Worm (Caenorhabditis elegans) whole organism, L3 larva: ENCODE results near the gene nos-1.

Experiments used
- R02D3.7 ChIP-seq: fragments of 150-350 bp; optimal IDR thresholded peaks from 2 replicates; lab custom pipeline; 2014; ENCODE audit warnings: missing biosample characterization, missing genetic modification characterization
- ZK546.5 ChIP-seq: sonication (generic microtip); optimal IDR thresholded peaks from 2 replicates; lab custom pipeline; 2017; ENCODE audit warnings: missing biosample characterization, missing genetic modification characterization
- aly-2 ChIP-seq: fragments of 150-350 bp; optimal IDR thresholded peaks from 2 replicates; lab custom pipeline; 2014; ENCODE audit warnings: missing biosample characterization, missing genetic modification characterization
- ama-1 ChIP-seq: fragments of 150-350 bp; optimal IDR thresholded peaks from 2 replicates; lab custom pipeline; 2018
- ceh-16 ChIP-seq: sonication (generic microtip); optimal IDR thresholded peaks from 2 replicates; lab custom pipeline; 2017; ENCODE audit warnings: missing biosample characterization, missing genetic modification characterization
- ceh-28 ChIP-seq: fragments of 150-350 bp; optimal IDR thresholded peaks from 2 replicates; lab custom pipeline; 2014; ENCODE audit warnings: missing biosample characterization, missing genetic modification reagents, missing genetic modification characterization
- ceh-82 ChIP-seq: fragments of 150-350 bp; optimal IDR thresholded peaks from 2 replicates; lab custom pipeline; 2014; ENCODE audit warnings: missing biosample characterization, missing genetic modification characterization
- daf-12 ChIP-seq: fragments of 150-350 bp; optimal IDR thresholded peaks from 2 replicates; lab custom pipeline; 2014; ENCODE audit warnings: missing biosample characterization, missing genetic modification reagents, missing genetic modification characterization
- egl-27 ChIP-seq: sonication (generic microtip); optimal IDR thresholded peaks from 4 replicates; lab custom pipeline; 2017; ENCODE audit warnings: missing biosample characterization, missing genetic modification reagents, missing genetic modification characterization
- egl-5 ChIP-seq: fragments of 150-350 bp; optimal IDR thresholded peaks from 2 replicates; lab custom pipeline; 2017; ENCODE audit warnings: missing biosample characterization, missing genetic modification reagents, missing genetic modification characterization, inconsistent platforms
- elt-3 ChIP-seq, 3 experiments: fragments of 150-350 bp in 1 of 3; sonication (generic microtip) in 2 of 3; optimal IDR thresholded peaks; 2 replicates in 2 of 3; 4 replicates in 1 of 3; lab custom pipeline; 2014 to 2017; ENCODE audit warnings: missing biosample characterization in 3 of 3, missing genetic modification characterization in 3 of 3
- eor-1 ChIP-seq, 2 experiments: fragments of 150-350 bp; optimal IDR thresholded peaks; 2 replicates each; lab custom pipeline; 2014 to 2018; ENCODE audit warnings: missing biosample characterization in 2 of 2, missing genetic modification characterization in 2 of 2
- fkh-10 ChIP-seq: sonication (generic microtip); optimal IDR thresholded peaks from 2 replicates; lab custom pipeline; 2017; ENCODE audit warnings: missing biosample characterization, missing genetic modification reagents, missing genetic modification characterization
- fkh-2 ChIP-seq: fragments of 150-350 bp; optimal IDR thresholded peaks from 2 replicates; lab custom pipeline; 2014; ENCODE audit warnings: missing biosample characterization, missing genetic modification reagents, missing genetic modification characterization
- hmg-11 ChIP-seq: sonication (generic microtip); optimal IDR thresholded peaks from 2 replicates; lab custom pipeline; 2016; ENCODE audit warnings: missing genetic modification characterization, missing compliant biosample characterization
- jun-1 ChIP-seq: fragments of 150-350 bp; optimal IDR thresholded peaks from 2 replicates; lab custom pipeline; 2014; ENCODE audit warnings: missing biosample characterization, missing genetic modification reagents, missing genetic modification characterization
- lin-39 ChIP-seq: fragments of 150-350 bp; optimal IDR thresholded peaks from 2 replicates; lab custom pipeline; 2018; ENCODE audit warnings: missing biosample characterization, missing genetic modification reagents, missing genetic modification characterization
- lsy-12 ChIP-seq: sonication (generic microtip); optimal IDR thresholded peaks from 2 replicates; lab custom pipeline; 2016; ENCODE audit warnings: mild to moderate bottlenecking, missing genetic modification characterization, missing compliant biosample characterization
- mml-1 ChIP-seq: fragments of 150-350 bp; sonication (generic microtip); optimal IDR thresholded peaks from 3 replicates; lab custom pipeline; 2014; ENCODE audit warnings: missing biosample characterization, missing genetic modification characterization
- nfya-1 ChIP-seq: sonication (generic microtip); optimal IDR thresholded peaks from 2 replicates; lab custom pipeline; 2017; ENCODE audit warnings: missing genetic modification characterization, mild to moderate bottlenecking, missing compliant biosample characterization, antibody characterized with exemption, moderate library complexity; ENCODE audit not compliant: insufficient read depth
- nhr-12 ChIP-seq: fragments of 150-350 bp; optimal IDR thresholded peaks from 2 replicates; lab custom pipeline; 2014; ENCODE audit warnings: missing biosample characterization, missing genetic modification characterization
- nhr-23 ChIP-seq: fragments of 150-350 bp; optimal IDR thresholded peaks from 2 replicates; lab custom pipeline; 2014; ENCODE audit warnings: missing biosample characterization, missing genetic modification reagents, missing genetic modification characterization
- nhr-237 ChIP-seq: fragments of 150-350 bp; optimal IDR thresholded peaks from 2 replicates; lab custom pipeline; 2014; ENCODE audit warnings: missing biosample characterization, missing genetic modification characterization
- nhr-25 ChIP-seq: sonication (generic microtip); optimal IDR thresholded peaks from 2 replicates; lab custom pipeline; 2017; ENCODE audit warnings: missing biosample characterization, missing genetic modification characterization
- nhr-43 ChIP-seq: sonication (generic microtip); optimal IDR thresholded peaks from 2 replicates; lab custom pipeline; 2016; ENCODE audit warnings: mild to moderate bottlenecking, missing genetic modification characterization, missing compliant biosample characterization; ENCODE audit not compliant: poor library complexity, severe bottlenecking
- sea-2 ChIP-seq: fragments of 150-350 bp; sonication (generic microtip); optimal IDR thresholded peaks from 4 replicates; lab custom pipeline; 2014; ENCODE audit warnings: missing biosample characterization, missing genetic modification reagents, missing genetic modification characterization
- skn-1 ChIP-seq: fragments of 150-350 bp; optimal IDR thresholded peaks from 2 replicates; lab custom pipeline; 2014; ENCODE audit warnings: missing biosample characterization, missing genetic modification characterization
- snpc-4 ChIP-seq: fragments of 150-350 bp; optimal IDR thresholded peaks from 2 replicates; lab custom pipeline; 2014; ENCODE audit warnings: missing biosample characterization, missing genetic modification characterization
- tbx-2 ChIP-seq: sonication (generic microtip); optimal IDR thresholded peaks from 2 replicates; lab custom pipeline; 2016; ENCODE audit warnings: mild to moderate bottlenecking, missing genetic modification characterization, missing compliant biosample characterization
- unc-39 ChIP-seq: sonication (generic microtip); optimal IDR thresholded peaks from 4 replicates; lab custom pipeline; 2017; ENCODE audit warnings: missing biosample characterization, missing genetic modification characterization
- unc-62 ChIP-seq: fragments of 150-350 bp; sonication (generic microtip); optimal IDR thresholded peaks from 4 replicates; lab custom pipeline; 2014; ENCODE audit warnings: missing biosample characterization, missing genetic modification reagents, missing genetic modification characterization
- ztf-4 ChIP-seq: fragments of 150-350 bp; optimal IDR thresholded peaks from 2 replicates; lab custom pipeline; 2014; ENCODE audit warnings: missing biosample characterization, missing genetic modification characterization

The nos-1 gene

ce11 chrII:10986461-10987090 lies 33.6 kb upstream of the nos-1 start:
- TF ChIP-seq lin-39 (tag; lab: Kevin White, UChicago) (peak; percentile 56), elt-3 (tag; optimal IDR thresholded peaks at IDR 0.05; lab: Kevin White, UChicago) (no peak)

- TF ChIP-seq nfya-1 (peak; percentile 35), skn-1 (tag; lab: Kevin White, UChicago) (no peak), fkh-2 (tag; lab: Kevin White, UChicago) (no peak), egl-5 (tag; lab: Kevin White, UChicago) (peak; percentile 56), lin-39 (tag; lab: Kevin White, UChicago) (peak; percentile 50), sea-2 (GFP tag; lab: Kevin White, UChicago) (no peak), nhr-25 (tag; lab: Kevin White, UChicago) (no peak)
Observed at ce11 chrII:10982017-10982416, 29.1 kb upstream of the nos-1 start.

- TF ChIP-seq ceh-28 (tag; lab: Kevin White, UChicago): no peak
- TF ChIP-seq ceh-16 (tag; lab: Kevin White, UChicago): no peak
- no peak for TF ChIP-seq lsy-12 (tag; lab: Kevin White, UChicago)
- TF ChIP-seq aly-2: no peak
- TF ChIP-seq egl-27 (tag; lab: Kevin White, UChicago): no peak
- no peak for TF ChIP-seq ztf-4
- TF ChIP-seq unc-62 (GFP tag; lab: Kevin White, UChicago): no peak
- no peak for TF ChIP-seq ama-1 (lab: Kevin White, UChicago)
- no peak for TF ChIP-seq nfya-1
- TF ChIP-seq hmg-11: no peak
- TF ChIP-seq nhr-43 (tag; lab: Kevin White, UChicago): no peak
- TF ChIP-seq unc-39: no peak
- TF ChIP-seq, all 47 proteins: peak for 0
Observed at ce11 chrII:10975239-10975638, 22.3 kb upstream of the nos-1 start, which contains the start of gene ptp-3. ptp-3 (plus strand) TSS chrII:10975539.

ce11 chrII:10971677-10972076 lies 18.7 kb upstream of the nos-1 start:
- TF ChIP-seq ceh-28 (tag; lab: Kevin White, UChicago): no peak
- TF ChIP-seq tbx-2 (tag; lab: Kevin White, UChicago): no peak
- no peak for TF ChIP-seq nhr-237
- TF ChIP-seq aly-2: no peak
- no peak for TF ChIP-seq ceh-16 (tag; lab: Kevin White, UChicago)
- TF ChIP-seq nhr-43 (tag; lab: Kevin White, UChicago): no peak
- TF ChIP-seq sea-2 (GFP tag; lab: Kevin White, UChicago): no peak
- TF ChIP-seq egl-27 (tag; lab: Kevin White, UChicago): no peak
- no peak for TF ChIP-seq nhr-23 (tag; lab: Kevin White, UChicago)
- no peak for TF ChIP-seq mml-1 (tag; lab: Kevin White, UChicago)
- TF ChIP-seq ZK546.5 (tag; lab: Kevin White, UChicago): no peak

ce11 chrII:10970625-10971024 lies 17.7 kb upstream of the nos-1 start:
- no peak for TF ChIP-seq egl-5 (tag; lab: Kevin White, UChicago)
- TF ChIP-seq nfya-1: no peak
- TF ChIP-seq ztf-4: no peak
- no peak for TF ChIP-seq mml-1 (tag; lab: Kevin White, UChicago)
- TF ChIP-seq ZK546.5 (tag; lab: Kevin White, UChicago): no peak

- no peak for TF ChIP-seq nhr-12 (tag; lab: Kevin White, UChicago)
- no peak for TF ChIP-seq fkh-10 (GFP tag; lab: Kevin White, UChicago)
- no peak for TF ChIP-seq daf-12 (tag; lab: Kevin White, UChicago)
- TF ChIP-seq aly-2: no peak
- TF ChIP-seq eor-1 (tag; optimal IDR thresholded peaks at IDR 0.05; lab: Kevin White, UChicago): no peak
- TF ChIP-seq lin-39 (tag; lab: Kevin White, UChicago): no peak
- TF ChIP-seq ceh-16 (tag; lab: Kevin White, UChicago): no peak
- no peak for TF ChIP-seq mml-1 (tag; lab: Kevin White, UChicago)
- no peak for TF ChIP-seq snpc-4
- no peak for TF ChIP-seq unc-39
- no peak for TF ChIP-seq nhr-237
- TF ChIP-seq jun-1 (tag; lab: Kevin White, UChicago): no peak
- TF ChIP-seq ceh-82: no peak
- TF ChIP-seq R02D3.7 (tag; lab: Kevin White, UChicago): no peak
Observed at ce11 chrII:10964748-10965147, 11.8 kb upstream of the nos-1 start.
